Fruit fly (Drosophila melanogaster): ENCODE data around the gene CG33169.

Gene CG33169

DNA sequence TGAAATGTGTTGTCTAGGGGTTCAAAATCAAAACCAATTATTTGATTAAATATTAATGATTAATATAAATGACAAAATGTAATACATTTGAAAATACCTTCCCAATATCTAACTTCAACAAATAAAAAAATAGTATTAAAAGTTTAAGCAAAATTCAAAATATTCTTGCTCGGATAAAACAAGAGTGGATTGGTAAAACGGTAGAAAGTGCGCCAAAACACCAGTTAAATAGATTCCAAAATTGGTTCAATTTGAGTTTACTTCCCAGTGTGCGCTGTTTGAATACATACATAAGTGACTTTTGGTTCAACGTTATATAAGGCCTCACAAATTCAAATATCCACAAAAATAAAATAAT lies 1.4 kb downstream of the CG33169 start (continued):
- TF ChIP-seq CG12769 (tag; optimal IDR thresholded peaks at IDR 0.05) (no peak), Hmx (GFP tag; optimal IDR thresholded peaks at IDR 0.05) (no peak), Ets97D (GFP tag; optimal IDR thresholded peaks at IDR 0.05) (no peak), CG17186 (GFP tag; optimal IDR thresholded peaks at IDR 0.05) (no peak), CG9215 (GFP tag; IDR thresholded peaks at IDR 0.05) (peak; percentile 42; the same call in 1 of the 2 replicates), tll (GFP tag; optimal IDR thresholded peaks at IDR 0.05) (no peak), Bgb (GFP tag; IDR thresholded peaks at IDR 0.05; ENCODE audit: partially characterized antibody) (no peak; the same call in none of the 2 replicates), sisA (GFP tag; IDR thresholded peaks at IDR 0.05) (peak; percentile 49; the same call in 1 of the 2 replicates), CG6689 (GFP tag; IDR thresholded peaks at IDR 0.05) (peak; percentile 69; the same call in 1 of the 2 replicates), chif (GFP tag; optimal IDR thresholded peaks at IDR 0.05) (no peak), fd3F (GFP tag; optimal IDR thresholded peaks at IDR 0.05) (peak; percentile 67), CG43689 (GFP tag; IDR thresholded peaks at IDR 0.05) (no peak), CG4424 (GFP tag; optimal IDR thresholded peaks at IDR 0.05) (peak; percentile 68)

DNA sequence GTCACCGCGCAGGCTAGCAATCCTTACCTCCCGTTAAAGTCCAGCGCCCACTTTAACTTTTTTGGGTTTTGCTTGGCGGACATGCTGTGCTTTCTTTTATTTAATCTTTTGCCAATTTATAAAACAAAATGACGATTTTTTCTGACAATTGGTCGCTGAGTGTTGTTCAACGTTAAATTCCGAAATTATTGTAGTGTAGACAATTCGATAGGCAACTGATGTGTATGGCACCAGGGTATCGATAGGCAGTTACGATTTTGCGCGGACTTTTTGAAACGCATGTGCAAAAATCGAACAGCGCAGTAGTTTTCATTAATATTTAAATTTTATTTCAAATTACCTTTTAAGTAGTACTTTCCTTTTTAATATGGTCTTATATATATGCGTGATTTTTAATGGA lies 4.4 kb downstream of the CG33169 start, which contains the start of gene EMC4:
TSS of gene EMC4 (minus strand) at position 174 of the 400 bp plus-strand sequence.
- TF ChIP-seq exex (tag; optimal IDR thresholded peaks at IDR 0.05) (no peak), Nf-YA (GFP tag; IDR thresholded peaks at IDR 0.05) (no peak), CG10147 (GFP tag; optimal IDR thresholded peaks at IDR 0.05) (peak; percentile 10), cad (GFP tag; optimal IDR thresholded peaks at IDR 0.05) (no peak), scrt (GFP tag; optimal IDR thresholded peaks at IDR 0.05) (no peak), pfk (GFP tag; optimal IDR thresholded peaks at IDR 0.05) (no peak), Hr51 (GFP tag; optimal IDR thresholded peaks at IDR 0.05) (peak; percentile 8 to 47), pan (optimal IDR thresholded peaks at IDR 0.05) (no peak), pan (GFP tag; optimal IDR thresholded peaks at IDR 0.05 in 1 of 2, IDR thresholded peaks at IDR 0.05 in 1 of 2) (no peak), CG1792 (GFP tag; optimal IDR thresholded peaks at IDR 0.05) (no peak), CG12219 (GFP tag; optimal IDR thresholded peaks at IDR 0.05) (no peak), gem (tag; optimal IDR thresholded peaks at IDR 0.05) (no peak), Ets97D (GFP tag; optimal IDR thresholded peaks at IDR 0.05) (peak; percentile 59), HHEX (GFP tag; optimal IDR thresholded peaks at IDR 0.05) (peak; percentile 7), fd102C (GFP tag; optimal IDR thresholded peaks at IDR 0.05) (no peak), CG10959 (GFP tag; IDR thresholded peaks at IDR 0.05) (no peak), gro (GFP tag; optimal IDR thresholded peaks at IDR 0.05) (peak; percentile 76), CG8290 (GFP tag; optimal IDR thresholded peaks at IDR 0.05) (no peak), CG8290 (tag; optimal IDR thresholded peaks at IDR 0.05) (peak in 1 of 2 experiments; percentile 73), seq (GFP tag; IDR thresholded peaks at IDR 0.05) (no peak), CG14965 (GFP tag; optimal IDR thresholded peaks at IDR 0.05; ENCODE audit: borderline replicate concordance) (no peak), ttk (GFP tag; IDR thresholded peaks at IDR 0.05) (no peak), CG12942 (GFP tag; optimal IDR thresholded peaks at IDR 0.05) (peak; percentile 23), CG33557 (GFP tag; optimal IDR thresholded peaks at IDR 0.05) (no peak), grn (GFP tag; optimal IDR thresholded peaks at IDR 0.05) (no peak), H2.0 (GFP tag; IDR thresholded peaks at IDR 0.05) (no peak), nerfin-1 (tag; optimal IDR thresholded peaks at IDR 0.05) (peak; percentile 14), Meics (GFP tag; optimal IDR thresholded peaks at IDR 0.05) (no peak), D19B (GFP tag; optimal IDR thresholded peaks at IDR 0.05) (no peak), NFAT (GFP tag; IDR thresholded peaks at IDR 0.05) (peak; percentile 25; the same call in 1 of the 2 replicates), PHDP (tag; optimal IDR thresholded peaks at IDR 0.05) (peak; percentile 15), lmd (GFP tag; IDR thresholded peaks at IDR 0.05) (no peak; the same call in 1 of the 2 replicates), Rx (GFP tag; IDR thresholded peaks at IDR 0.05) (no peak), Hand (GFP tag; optimal IDR thresholded peaks at IDR 0.05) (no peak), CG4820 (GFP tag; optimal IDR thresholded peaks at IDR 0.05) (no peak), tna (GFP tag; IDR thresholded peaks at IDR 0.05; ENCODE audit: partially characterized antibody) (peak; percentile 50; the same call in 1 of the 2 replicates), prd (optimal IDR thresholded peaks at IDR 0.05) (no peak), prd (GFP tag; IDR thresholded peaks at IDR 0.05) (no peak), CG2889 (GFP tag; IDR thresholded peaks at IDR 0.05) (no peak)
